Worm (Caenorhabditis elegans): ENCODE measurements around the gene Y51A2A.16.

DNA sequence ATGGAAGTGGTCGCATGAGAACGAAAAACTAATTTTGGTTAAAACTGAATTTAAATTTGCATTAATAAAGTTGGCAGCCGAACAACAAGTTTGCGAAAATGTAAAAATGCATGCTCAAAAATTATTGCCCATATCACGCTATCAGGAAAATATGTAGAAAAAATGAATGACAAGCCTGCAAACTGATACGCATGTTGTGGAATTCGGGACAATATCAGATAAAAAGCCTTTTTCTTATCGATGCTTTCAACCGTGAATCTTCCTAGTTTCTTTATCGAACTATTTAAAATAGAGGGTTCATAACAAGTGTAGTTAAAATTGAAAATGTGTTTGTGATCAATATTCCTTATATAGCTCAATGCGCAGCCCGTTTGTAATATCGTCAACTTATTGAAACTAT is 34.6 kb downstream of the Y51A2A.16 start:
- TF ChIP-seq hmg-4 (GFP tag; optimal IDR thresholded peaks at IDR 0.05) = no peak
- TF ChIP-seq aly-1 (tag; optimal IDR thresholded peaks at IDR 0.05) = no peak
- TF ChIP-seq sea-1 (GFP tag; conservative IDR thresholded peaks at IDR 0.05) = no peak
- no peak for TF ChIP-seq pes-1 (GFP tag; IDR thresholded peaks at IDR 0.05)
- TF ChIP-seq ama-1 (optimal IDR thresholded peaks at IDR 0.05) = no peak
- TF ChIP-seq F13C5.2 (tag; optimal IDR thresholded peaks at IDR 0.05) = no peak
- no peak for TF ChIP-seq hnd-1 (tag; optimal IDR thresholded peaks at IDR 0.05)
- TF ChIP-seq scrt-1 (GFP tag; IDR thresholded peaks at IDR 0.05) = no peak
- TF ChIP-seq tbx-11 (GFP tag; IDR thresholded peaks at IDR 0.05) = no peak
- TF ChIP-seq ets-7 (tag; optimal IDR thresholded peaks at IDR 0.05) = no peak
- TF ChIP-seq B0310.2 (tag; optimal IDR thresholded peaks at IDR 0.05) = no peak
- no peak for TF ChIP-seq hmbx-1 (tag; optimal IDR thresholded peaks at IDR 0.05)
- TF ChIP-seq flt-1 (GFP tag; IDR thresholded peaks at IDR 0.05) = no peak
- no peak for TF ChIP-seq ceh-13 (GFP tag; optimal IDR thresholded peaks at IDR 0.05)

All from whole organism, early embryonic.